Fruit fly (Drosophila melanogaster) whole organism, prepupa: ENCODE results near the gene Arp6.

Source experiments
- CG11902 ChIP-seq: fragments of 200-800 bp; sonication (Bioruptor generic); optimal IDR thresholded peaks from 3 replicates; lab custom pipeline; 2016; ENCODE audit warnings: missing biosample characterization, missing genetic modification characterization
- CG15336 ChIP-seq: fragments of 200-800 bp; sonication (Bioruptor generic); IDR thresholded peaks from 2 replicates; pipeline ENCODE4 v1.3.6; 2022; ENCODE audit warnings: missing biosample characterization, missing genetic modification characterization
- CG3032 ChIP-seq: fragments of 200-800 bp; optimal IDR thresholded peaks from 2 replicates; lab custom pipeline; 2019; ENCODE audit warnings: missing biosample characterization, mild to moderate bottlenecking, missing genetic modification characterization, moderate library complexity
- CG31627 ChIP-seq: fragments of 200-800 bp; sonication (Bioruptor generic); optimal IDR thresholded peaks from 3 replicates; lab custom pipeline; 2016; ENCODE audit warnings: missing biosample characterization, missing genetic modification characterization
- CG32006 ChIP-seq: fragments of 200-800 bp; sonication (Bioruptor generic); optimal IDR thresholded peaks from 3 replicates; lab custom pipeline; 2017; ENCODE audit warnings: missing biosample characterization, mild to moderate bottlenecking, missing genetic modification characterization
- CG34406 ChIP-seq: fragments of 200-800 bp; sonication (Bioruptor generic); optimal IDR thresholded peaks from 3 replicates; lab custom pipeline; 2016; ENCODE audit warnings: missing biosample characterization, missing genetic modification characterization
- CG3919 ChIP-seq: fragments of 200-800 bp; sonication (Bioruptor generic); optimal IDR thresholded peaks from 3 replicates; lab custom pipeline; 2016; ENCODE audit warnings: missing biosample characterization, missing genetic modification characterization
- CG4318 ChIP-seq: fragments of 200-800 bp; sonication (Bioruptor generic); optimal IDR thresholded peaks from 3 replicates; lab custom pipeline; 2017; ENCODE audit warnings: missing biosample characterization, mild to moderate bottlenecking, missing genetic modification characterization
- CG6276 ChIP-seq: fragments of 200-800 bp; sonication (Bioruptor generic); optimal IDR thresholded peaks from 2 replicates; lab custom pipeline; 2017; ENCODE audit warnings: missing biosample characterization, mild to moderate bottlenecking, missing genetic modification characterization
- CG6792 ChIP-seq: fragments of 200-800 bp; sonication (Bioruptor generic); optimal IDR thresholded peaks from 3 replicates; lab custom pipeline; 2016; ENCODE audit warnings: missing biosample characterization, missing genetic modification characterization
- CG6808 ChIP-seq: fragments of 200-800 bp; sonication (Bioruptor generic); optimal IDR thresholded peaks from 3 replicates; lab custom pipeline; 2017; ENCODE audit warnings: missing biosample characterization, missing genetic modification characterization, mild to moderate bottlenecking, moderate library complexity, missing genetic modification reagents
- CG6854 ChIP-seq: fragments of 200-800 bp; sonication (Bioruptor generic); optimal IDR thresholded peaks from 2 replicates; lab custom pipeline; 2017; ENCODE audit warnings: missing biosample characterization, mild to moderate bottlenecking, missing genetic modification characterization
- CG8119 ChIP-seq: fragments of 200-800 bp; sonication (Bioruptor generic); IDR thresholded peaks from 3 replicates; pipeline ENCODE4 v1.3.6; 2022; ENCODE audit warnings: missing biosample characterization, missing genetic modification characterization
- CG8319 ChIP-seq: fragments of 200-800 bp; sonication (Bioruptor generic); optimal IDR thresholded peaks from 3 replicates; lab custom pipeline; 2016; ENCODE audit warnings: missing biosample characterization, missing genetic modification characterization
- Eip75B ChIP-seq: fragments of 200-800 bp; sonication (Bioruptor generic); optimal IDR thresholded peaks from 3 replicates; lab custom pipeline; 2016; ENCODE audit warnings: missing biosample characterization, missing genetic modification characterization
- Eip93F ChIP-seq: fragments of 200-800 bp; sonication (Bioruptor generic); optimal IDR thresholded peaks from 2 replicates; lab custom pipeline; 2016; ENCODE audit warnings: missing biosample characterization, mild to moderate bottlenecking, missing genetic modification characterization
- Ets21C ChIP-seq: fragments of 200-800 bp; sonication (Bioruptor generic); optimal IDR thresholded peaks from 3 replicates; lab custom pipeline; 2016; ENCODE audit warnings: missing biosample characterization, missing genetic modification characterization
- Gug ChIP-seq: fragments of 200-800 bp; sonication (Bioruptor generic); IDR thresholded peaks from 2 replicates; pipeline ENCODE4 v1.3.6; 2022; ENCODE audit warnings: missing biosample characterization, missing genetic modification characterization
- Hr38 ChIP-seq: sonication (Bioruptor generic); optimal IDR thresholded peaks from 2 replicates; lab custom pipeline; 2016; ENCODE audit warnings: missing biosample characterization, missing genetic modification characterization
- Hr39 ChIP-seq: fragments of 200-800 bp; sonication (Bioruptor generic); optimal IDR thresholded peaks from 2 replicates; lab custom pipeline; 2016; ENCODE audit warnings: missing biosample characterization, missing genetic modification characterization
- Met ChIP-seq: fragments of 200-800 bp; sonication (Bioruptor generic); optimal IDR thresholded peaks from 3 replicates; lab custom pipeline; 2016; ENCODE audit warnings: missing biosample characterization, missing genetic modification characterization
- Smox ChIP-seq: fragments of 200-800 bp; sonication (Bioruptor generic); optimal IDR thresholded peaks from 3 replicates; lab custom pipeline; 2016; ENCODE audit warnings: missing biosample characterization, missing genetic modification characterization
- Sox15 ChIP-seq: fragments of 200-800 bp; sonication (Bioruptor generic); optimal IDR thresholded peaks from 3 replicates; lab custom pipeline; 2016; ENCODE audit warnings: missing biosample characterization, missing genetic modification characterization
- achi ChIP-seq: fragments of 200-800 bp; sonication (Bioruptor generic); optimal IDR thresholded peaks from 3 replicates; lab custom pipeline; 2016; ENCODE audit warnings: missing biosample characterization, missing genetic modification characterization
- acj6 ChIP-seq: fragments of 200-800 bp; sonication (Bioruptor generic); optimal IDR thresholded peaks from 3 replicates; lab custom pipeline; 2016; ENCODE audit warnings: missing biosample characterization, missing genetic modification characterization
- cyc ChIP-seq: fragments of 200-800 bp; sonication (Bioruptor generic); optimal IDR thresholded peaks from 3 replicates; lab custom pipeline; 2016; ENCODE audit warnings: missing biosample characterization, missing genetic modification characterization
- dsx ChIP-seq: fragments of 200-800 bp; optimal IDR thresholded peaks from 3 replicates; lab custom pipeline; 2019; ENCODE audit warnings: missing biosample characterization, mild to moderate bottlenecking, missing genetic modification characterization, moderate library complexity; ENCODE audit not compliant: poor library complexity, severe bottlenecking
- esn ChIP-seq: fragments of 200-800 bp; sonication (Bioruptor generic); optimal IDR thresholded peaks from 2 replicates; lab custom pipeline; 2016; ENCODE audit warnings: missing biosample characterization, mild to moderate bottlenecking, missing genetic modification characterization, moderate library complexity
- fd59A ChIP-seq: fragments of 200-800 bp; sonication (Bioruptor generic); optimal IDR thresholded peaks from 2 replicates; lab custom pipeline; 2017; ENCODE audit warnings: missing biosample characterization, mild to moderate bottlenecking, missing genetic modification characterization, missing genetic modification reagents
- fkh ChIP-seq: fragments of 200-800 bp; sonication (Bioruptor generic); optimal IDR thresholded peaks from 3 replicates; lab custom pipeline; 2017; ENCODE audit warnings: missing biosample characterization, mild to moderate bottlenecking, missing genetic modification characterization, moderate library complexity
- lz ChIP-seq: fragments of 200-800 bp; sonication (Bioruptor generic); optimal IDR thresholded peaks from 3 replicates; lab custom pipeline; 2016; ENCODE audit warnings: missing biosample characterization, missing genetic modification characterization
- net ChIP-seq: fragments of 200-800 bp; sonication (Bioruptor generic); optimal IDR thresholded peaks from 3 replicates; lab custom pipeline; 2016; ENCODE audit warnings: missing biosample characterization, missing genetic modification characterization
- pdm3 ChIP-seq: fragments of 200-800 bp; sonication (Bioruptor generic); optimal IDR thresholded peaks from 3 replicates; lab custom pipeline; 2016; ENCODE audit warnings: missing biosample characterization, missing genetic modification characterization
- ss ChIP-seq, 2 experiments: fragments of 200-800 bp; sonication (Bioruptor generic); optimal IDR thresholded peaks; 2 replicates in 1 of 2; 3 replicates in 1 of 2; lab custom pipeline; 2017 to 2018; ENCODE audit warnings: mild to moderate bottlenecking in 2 of 2, missing biosample characterization in 2 of 2, missing genetic modification characterization in 2 of 2, moderate library complexity in 1 of 2
- svp ChIP-seq: fragments of 200-800 bp; sonication (Bioruptor generic); peaks from one replicate; lab custom pipeline; 2016; ENCODE audit warnings: missing biosample characterization, missing genetic modification characterization
- topi ChIP-seq: fragments of 200-800 bp; sonication (Bioruptor generic); optimal IDR thresholded peaks from 3 replicates; lab custom pipeline; 2016; ENCODE audit warnings: missing biosample characterization, missing genetic modification characterization

Gene Arp6

DNA sequence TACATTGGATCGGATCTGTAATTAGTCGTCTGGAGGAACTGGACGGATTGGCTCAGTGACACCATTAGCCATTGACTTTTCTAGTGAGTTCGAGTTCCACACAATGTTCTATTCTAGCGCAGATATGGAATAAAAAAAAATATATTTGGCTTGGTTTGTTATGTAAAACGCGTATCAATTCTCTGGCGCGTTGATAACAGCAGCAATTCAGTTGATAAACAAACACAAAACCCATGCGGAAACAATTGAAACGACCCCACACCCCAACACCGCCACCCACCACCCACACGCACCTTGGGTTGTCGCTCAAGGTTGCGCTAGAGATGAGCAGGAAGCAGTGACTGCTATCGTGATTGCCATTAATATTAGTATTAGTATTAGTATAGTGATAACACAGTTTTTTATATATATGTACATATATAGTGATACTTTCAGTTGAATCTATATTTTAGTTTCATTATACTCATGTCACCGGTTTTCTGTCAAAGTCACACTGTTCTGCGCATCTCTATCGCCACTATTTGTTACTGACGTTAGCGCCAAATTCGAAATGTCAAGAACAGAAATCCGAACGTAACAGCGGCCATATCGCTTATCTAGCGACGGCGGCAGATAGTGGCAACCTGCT lies 39.2 kb downstream of the Arp6 start (continued):
- TF ChIP-seq Met (peak; percentile 82), achi (GFP tag; lab: Kevin White, UChicago) (peak; percentile 92), dsx (peak; percentile 87), Eip75B (GFP tag; lab: Kevin White, UChicago) (peak; percentile 73), fd59A (peak; percentile 67), CG6808 (GFP tag; lab: Kevin White, UChicago) (peak; percentile 78), CG4318 (peak; percentile 79), CG15336 (GFP tag; lab: Robert Waterston, UW) (peak; percentile 83), CG3919 (GFP tag; lab: Kevin White, UChicago) (peak; percentile 88), CG34406 (GFP tag; lab: Kevin White, UChicago) (peak; percentile 78), Gug (GFP tag; lab: Robert Waterston, UW) (peak; percentile 89), CG8319 (GFP tag; lab: Kevin White, UChicago) (peak; percentile 65), fkh (GFP tag; lab: Kevin White, UChicago) (peak; percentile 89), net (GFP tag; lab: Kevin White, UChicago) (peak; percentile 75), CG32006 (GFP tag; lab: Kevin White, UChicago) (peak; percentile 86), CG3032 (tag; lab: Kevin White, UChicago) (peak; percentile 86), Eip93F (peak; percentile 71)

DNA sequence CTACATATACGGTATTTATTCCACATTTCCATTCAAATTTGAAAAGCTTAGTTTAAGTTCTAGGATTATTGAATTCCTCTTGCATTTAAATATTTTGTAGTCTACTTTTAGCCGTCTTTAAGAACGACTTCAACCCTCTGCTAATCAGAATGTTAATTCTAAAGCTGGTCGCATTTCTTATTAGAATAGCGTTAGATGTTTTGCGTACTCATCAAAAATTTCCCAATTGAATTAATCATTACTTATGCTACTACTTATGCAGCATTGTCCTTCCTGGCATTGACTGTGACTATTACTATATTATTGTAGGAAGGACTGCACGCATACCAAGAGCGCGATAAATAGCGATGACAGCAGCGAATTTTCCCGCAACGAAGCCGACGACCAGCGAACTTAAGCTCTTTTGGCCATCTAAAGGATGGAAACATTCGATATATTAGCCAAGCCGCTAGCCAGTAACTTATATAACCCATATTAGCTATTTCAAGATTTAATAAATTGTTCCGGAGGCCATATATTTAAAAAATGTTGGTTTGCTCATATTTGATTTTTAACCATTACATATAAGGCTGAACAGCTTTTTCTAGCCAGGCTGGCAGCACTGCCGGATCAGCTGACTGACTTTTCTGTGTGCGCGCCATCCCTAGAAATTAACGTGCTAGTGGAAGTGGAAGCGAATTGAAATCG lies 39.9 kb downstream of the Arp6 start, which contains the start of gene CG8128:
Gene CG8128, plus strand, starts transcription at position 641 of the 687 bp plus-strand sequence.
- TF ChIP-seq lz (GFP tag; lab: Kevin White, UChicago) (peak; percentile 8), CG8319 (GFP tag; lab: Kevin White, UChicago) (no peak), esn (GFP tag; lab: Kevin White, UChicago) (peak; percentile 6), CG31627 (peak; percentile 6), acj6 (GFP tag; lab: Kevin White, UChicago) (no peak), CG11902 (GFP tag; lab: Kevin White, UChicago) (no peak), CG6808 (GFP tag; lab: Kevin White, UChicago) (no peak), Hr39 (GFP tag; lab: Kevin White, UChicago) (peak; percentile 19), svp (GFP tag; lab: Kevin White, UChicago) (peak; percentile 58), Eip93F (no peak), Sox15 (GFP tag; lab: Kevin White, UChicago) (no peak), CG3032 (tag; lab: Kevin White, UChicago) (no peak), pdm3 (GFP tag; lab: Kevin White, UChicago) (peak; percentile 28), CG3919 (GFP tag; lab: Kevin White, UChicago) (no peak), Met (peak; percentile 13), Eip75B (GFP tag; lab: Kevin White, UChicago) (no peak), fd59A (no peak), CG6276 (no peak), CG6854 (GFP tag; lab: Kevin White, UChicago) (no peak), achi (GFP tag; lab: Kevin White, UChicago) (no peak), cyc (GFP tag; lab: Kevin White, UChicago) (no peak), CG8119 (no peak), Hr38 (GFP tag; lab: Kevin White, UChicago) (no peak)
- TF ChIP-seq, all 60 proteins: peak for 7

dm6 chrX:15688757-15689156 lies 48.2 kb downstream of the Arp6 start, which contains the start of gene CG15599:
Gene CG15599 (minus strand): TSS chrX:15688857.
- TF ChIP-seq topi (no peak), esn (GFP tag; lab: Kevin White, UChicago) (no peak), Sox15 (GFP tag; lab: Kevin White, UChicago) (no peak), pdm3 (GFP tag; lab: Kevin White, UChicago) (no peak), lz (GFP tag; lab: Kevin White, UChicago) (no peak), achi (GFP tag; lab: Kevin White, UChicago) (no peak), Smox (GFP tag; lab: Kevin White, UChicago) (no peak), fkh (GFP tag; lab: Kevin White, UChicago) (no peak), CG6792 (GFP tag; lab: Kevin White, UChicago) (no peak), ss (GFP tag; optimal IDR thresholded peaks at IDR 0.05; lab: Kevin White, UChicago) (no peak), Ets21C (GFP tag; lab: Kevin White, UChicago) (no peak)
